In genomic region chrIV:10502345-10502744, ce11 we compare ENCODE assay signal across 1 worm cellular context.
TF ChIP-seq lines count a peak whose summit lies in the region.

No protein-coding gene starts in this region.

TF ChIP-seq in whole organism, L1 larva, 84 proteins besides CTCF, POLR2A, EP300 and RAD21 (continued from another document):
- TF ChIP-seq mab-9 (GFP tag; IDR thresholded peaks at IDR 0.05; lab: Robert Waterston, UW) = no peak
- peak in 1 of 2 experiments; percentile 71 for TF ChIP-seq lin-35 (GFP tag; optimal IDR thresholded peaks at IDR 0.05; lab: Kevin White, UChicago)
- TF ChIP-seq fkh-4 (tag; optimal IDR thresholded peaks at IDR 0.05; lab: Kevin White, UChicago; ENCODE audit: borderline replicate concordance) = no peak
- TF ChIP-seq mep-1 (tag; optimal IDR thresholded peaks at IDR 0.05; lab: Kevin White, UChicago) = peak; percentile 40
- peak; percentile 44 for TF ChIP-seq swsn-7 (tag; optimal IDR thresholded peaks at IDR 0.05; lab: Kevin White, UChicago)
- TF ChIP-seq mef-2 (tag; optimal IDR thresholded peaks at IDR 0.05; lab: Kevin White, UChicago) = peak; percentile 10
- TF ChIP-seq ama-1 (optimal IDR thresholded peaks at IDR 0.05; lab: Kevin White, UChicago) = peak; percentile 8
- TF ChIP-seq nhr-85 (tag; lab: Kevin White, UChicago) = no peak
- no peak for TF ChIP-seq aly-2 (tag; optimal IDR thresholded peaks at IDR 0.05; lab: Kevin White, UChicago)
- no peak for TF ChIP-seq unc-86 (tag; optimal IDR thresholded peaks at IDR 0.05; lab: Kevin White, UChicago)
- TF ChIP-seq ceh-88 (GFP tag; IDR thresholded peaks at IDR 0.05; lab: Robert Waterston, UW) = no peak
TF ChIP-seq in whole organism, L1 larva: peak in this region for 24.
